Worm (Caenorhabditis elegans): ENCODE measurements around the gene nid-1.

nid-1 gene

DNA sequence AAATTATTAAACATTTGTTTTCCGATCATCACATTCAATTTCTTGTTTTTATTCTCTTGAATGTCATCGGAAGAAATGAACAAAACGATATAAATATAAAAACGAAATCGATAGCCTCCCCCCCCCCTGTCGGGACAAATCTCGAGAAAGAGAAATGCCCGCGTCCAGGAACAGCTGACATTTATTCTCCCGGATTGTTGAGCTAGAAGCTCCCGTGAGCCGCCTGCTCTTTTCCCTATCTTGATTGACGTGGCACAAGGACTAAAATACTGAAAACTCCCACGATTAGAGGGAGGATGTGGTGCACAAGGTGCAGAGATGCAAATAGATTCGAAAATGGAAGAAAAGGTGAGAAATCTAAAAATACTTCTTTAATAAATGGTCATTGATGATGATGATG is 13.1 kb upstream of the nid-1 start:
- peak; percentile 14 for TF ChIP-seq nhr-129 (tag; optimal IDR thresholded peaks at IDR 0.05)
- peak; percentile 15 for TF ChIP-seq F13H6.1 (tag; optimal IDR thresholded peaks at IDR 0.05)
- TF ChIP-seq R02D3.7 (tag; optimal IDR thresholded peaks at IDR 0.05), result no peak
- peak; percentile 22 for TF ChIP-seq crh-2 (tag; optimal IDR thresholded peaks at IDR 0.05)

DNA sequence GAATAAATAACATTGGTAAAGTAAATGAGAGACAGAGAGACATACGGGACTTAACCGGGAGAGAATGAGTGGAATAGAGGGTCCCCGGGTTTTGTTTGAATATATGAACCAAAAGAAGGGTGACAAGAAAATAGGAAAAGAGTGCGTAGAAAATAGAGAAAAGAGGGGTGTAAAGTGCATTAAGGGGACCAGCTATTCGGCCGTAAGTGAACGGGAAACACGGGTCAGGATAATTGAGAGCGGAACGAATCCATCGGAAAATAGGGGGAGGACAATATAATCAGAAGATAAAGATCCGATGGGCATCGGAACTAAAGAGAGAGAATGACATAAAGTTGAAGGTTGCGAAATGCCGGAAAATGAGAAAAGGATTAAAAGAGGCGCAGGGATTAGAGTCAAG is 12.6 kb upstream of the nid-1 start:
- TF ChIP-seq unc-55 (GFP tag; optimal IDR thresholded peaks at IDR 0.05) (peak; percentile 26), nhr-129 (tag; optimal IDR thresholded peaks at IDR 0.05) (no peak), alr-1 (tag; optimal IDR thresholded peaks at IDR 0.05) (no peak)

DNA sequence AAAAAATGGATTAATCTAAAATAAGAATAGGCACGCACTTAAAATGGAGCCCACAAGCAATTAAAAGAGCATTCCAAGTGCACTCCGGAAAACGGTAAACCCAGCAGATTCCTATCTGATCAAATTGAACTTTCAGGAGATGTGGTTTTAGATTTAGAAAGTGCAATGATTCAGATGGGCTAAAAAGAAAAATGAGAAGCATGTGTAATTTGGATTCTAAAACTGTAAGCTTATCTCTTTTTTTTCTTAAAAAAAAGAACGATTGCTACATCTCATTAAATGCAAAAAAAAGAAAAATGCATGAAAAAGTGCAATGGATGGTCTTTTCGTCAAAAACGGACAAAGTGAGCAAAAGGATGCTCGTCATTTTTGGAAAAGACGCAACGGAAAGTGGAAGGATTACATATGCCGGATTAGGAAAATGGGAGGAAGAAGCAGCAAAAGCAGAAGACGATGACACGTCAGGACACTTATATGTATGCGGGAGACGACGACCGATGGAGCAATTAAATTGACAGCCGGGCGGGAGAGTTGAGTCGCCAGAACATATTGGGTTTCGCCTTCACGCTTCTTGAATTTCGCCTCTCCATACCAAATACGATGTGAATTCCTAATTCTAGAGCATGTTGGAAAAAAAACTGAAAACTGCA is 11.2 kb upstream of the nid-1 start:
- TF ChIP-seq unc-55 (GFP tag; optimal IDR thresholded peaks at IDR 0.05) (peak; percentile 34), lin-11 (tag; optimal IDR thresholded peaks at IDR 0.05) (no peak), C34F6.9 (tag; optimal IDR thresholded peaks at IDR 0.05) (peak; percentile 0), mab-5 (tag; optimal IDR thresholded peaks at IDR 0.05) (peak; percentile 37)

DNA sequence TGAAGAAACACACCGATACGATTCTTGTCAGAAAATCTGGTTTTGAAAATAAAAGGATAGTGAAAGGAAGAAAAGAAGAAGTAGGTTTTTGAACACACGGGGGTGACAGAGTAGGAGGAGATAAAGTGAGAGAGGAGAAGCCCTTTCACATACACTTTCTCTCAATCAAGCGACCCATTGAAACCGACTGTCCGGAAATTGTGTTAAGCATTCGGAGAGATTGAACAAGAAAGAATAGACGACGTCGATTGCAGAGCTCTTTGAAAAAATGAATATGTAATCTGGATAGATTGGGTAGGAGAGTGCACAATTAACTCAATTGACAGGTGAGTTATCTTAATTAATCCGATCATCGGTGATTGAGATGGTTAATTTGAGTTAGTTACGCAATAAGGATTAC is 8.6 kb upstream of the nid-1 start:
- no peak for TF ChIP-seq ama-1 (optimal IDR thresholded peaks at IDR 0.05)
- no peak for TF ChIP-seq nhr-25 (tag; optimal IDR thresholded peaks at IDR 0.05)
- no peak for TF ChIP-seq gmeb-1 (tag; optimal IDR thresholded peaks at IDR 0.05)
- no peak for TF ChIP-seq nhr-77 (tag; optimal IDR thresholded peaks at IDR 0.05)
- TF ChIP-seq zag-1 (tag; optimal IDR thresholded peaks at IDR 0.05), result no peak
- TF ChIP-seq elt-1 (tag; optimal IDR thresholded peaks at IDR 0.05), result no peak
- TF ChIP-seq unc-55 (GFP tag; optimal IDR thresholded peaks at IDR 0.05), result no peak
- no peak for TF ChIP-seq Y55F3AM.14 (GFP tag; optimal IDR thresholded peaks at IDR 0.05)
- no peak for TF ChIP-seq skn-1 (tag; optimal IDR thresholded peaks at IDR 0.05)
- no peak for TF ChIP-seq fos-1 (tag; optimal IDR thresholded peaks at IDR 0.05)
- TF ChIP-seq egl-27 (tag; optimal IDR thresholded peaks at IDR 0.05), result no peak
- TF ChIP-seq nhr-237 (tag; optimal IDR thresholded peaks at IDR 0.05), result no peak

DNA sequence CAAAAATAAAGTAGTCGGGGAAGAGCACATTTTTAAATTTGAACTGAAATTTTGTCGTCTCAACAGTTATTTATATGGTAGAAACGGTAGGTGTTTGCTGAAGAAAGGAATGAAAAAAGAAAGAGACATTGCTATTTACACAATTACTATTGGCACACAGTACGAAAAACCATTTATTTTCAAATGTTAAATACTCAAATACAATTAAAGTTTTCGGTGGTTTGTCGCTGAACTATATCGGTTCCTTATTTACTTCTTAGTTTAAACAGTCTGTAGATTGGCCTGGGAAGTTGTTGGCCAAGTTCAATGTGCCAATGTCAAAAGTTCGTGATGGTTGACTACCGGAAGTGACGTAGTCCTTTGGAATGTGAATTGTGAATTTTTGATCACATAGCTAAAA is 5.9 kb upstream of the nid-1 start, which contains the start of gene ttr-27:
Gene ttr-27, minus strand, starts transcription at position 45 of the 400 bp plus-strand sequence.
- TF ChIP-seq sma-9 (GFP tag; optimal IDR thresholded peaks at IDR 0.05) (peak; percentile 21), sma-9 (tag; optimal IDR thresholded peaks at IDR 0.05) (no peak), F13H6.1 (tag; optimal IDR thresholded peaks at IDR 0.05) (peak; percentile 67), unc-62 (GFP tag; optimal IDR thresholded peaks at IDR 0.05) (no peak)

DNA sequence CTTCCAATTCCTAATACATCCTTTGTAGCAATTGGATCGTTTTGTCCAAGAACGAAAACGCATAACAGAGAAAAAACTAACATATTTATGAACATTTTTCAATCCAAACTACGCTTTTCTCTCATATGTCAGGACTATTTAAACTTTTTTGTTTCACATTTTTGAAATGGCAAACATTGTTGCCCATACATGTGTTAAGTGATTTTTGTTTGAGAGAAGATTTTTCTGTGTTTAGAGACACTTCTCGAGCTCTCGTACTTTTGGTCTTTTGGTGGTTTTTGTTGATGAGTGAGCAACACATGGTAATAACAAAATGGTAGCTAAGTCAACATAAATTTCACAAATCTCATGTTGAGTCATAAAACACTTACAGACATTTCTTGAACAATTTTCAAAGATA is 4.8 kb upstream of the nid-1 start, which contains the start of gene ttr-28:
Gene ttr-28, minus strand, starts transcription at position 101 of the 400 bp plus-strand sequence.
- TF ChIP-seq zag-1 (tag; optimal IDR thresholded peaks at IDR 0.05), result no peak
- TF ChIP-seq nhr-25 (tag; optimal IDR thresholded peaks at IDR 0.05), result no peak
- TF ChIP-seq ceh-16 (tag; optimal IDR thresholded peaks at IDR 0.05), result no peak
- TF ChIP-seq nhr-129 (tag; optimal IDR thresholded peaks at IDR 0.05), result no peak
- TF ChIP-seq F13H6.1 (tag; optimal IDR thresholded peaks at IDR 0.05), result no peak
- TF ChIP-seq elt-1 (tag; optimal IDR thresholded peaks at IDR 0.05), result no peak
- TF ChIP-seq dmd-4 (tag; optimal IDR thresholded peaks at IDR 0.05), result no peak
- TF ChIP-seq lin-13 (GFP tag; optimal IDR thresholded peaks at IDR 0.05), result no peak
- TF ChIP-seq ZK546.5 (tag; optimal IDR thresholded peaks at IDR 0.05), result no peak
- TF ChIP-seq alr-1 (tag; optimal IDR thresholded peaks at IDR 0.05), result no peak
- no peak for TF ChIP-seq fos-1 (tag; optimal IDR thresholded peaks at IDR 0.05)

DNA sequence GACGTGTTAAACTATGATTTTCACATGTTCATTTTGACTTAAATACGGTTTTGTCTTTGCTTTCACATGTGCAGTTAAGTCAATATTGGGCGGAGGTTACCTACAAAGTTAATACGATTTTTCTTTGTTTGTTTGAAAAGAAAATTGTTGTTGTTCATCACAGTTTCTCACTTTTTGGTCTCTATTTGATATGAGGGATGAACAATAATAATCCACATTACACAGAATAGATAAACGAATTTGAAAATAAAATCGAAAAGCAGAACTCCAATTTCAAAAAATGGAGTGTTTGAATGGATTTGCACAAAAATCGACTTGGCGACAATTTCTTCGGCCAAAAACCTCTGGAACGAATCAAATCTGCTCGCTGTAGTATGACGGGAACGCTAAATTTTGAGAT is 3.2 kb upstream of the nid-1 start, which contains the start of gene ttr-29:
Gene ttr-29, minus strand, starts transcription at position 101 of the 400 bp plus-strand sequence.
- TF ChIP-seq elt-3 (tag; optimal IDR thresholded peaks at IDR 0.05) (no peak), nhr-12 (tag; optimal IDR thresholded peaks at IDR 0.05) (no peak), unc-62 (GFP tag; optimal IDR thresholded peaks at IDR 0.05) (no peak), ama-1 (optimal IDR thresholded peaks at IDR 0.05) (no peak), nhr-21 (tag; optimal IDR thresholded peaks at IDR 0.05) (no peak), Y55F3AM.14 (GFP tag; optimal IDR thresholded peaks at IDR 0.05) (no peak), nhr-10 (tag; optimal IDR thresholded peaks at IDR 0.05) (no peak), ztf-4 (tag; optimal IDR thresholded peaks at IDR 0.05) (no peak), gmeb-1 (tag; optimal IDR thresholded peaks at IDR 0.05) (no peak)

All from whole organism, L2 larva.